Worm (Caenorhabditis elegans): ENCODE results near the gene C09G9.1.

DNA sequence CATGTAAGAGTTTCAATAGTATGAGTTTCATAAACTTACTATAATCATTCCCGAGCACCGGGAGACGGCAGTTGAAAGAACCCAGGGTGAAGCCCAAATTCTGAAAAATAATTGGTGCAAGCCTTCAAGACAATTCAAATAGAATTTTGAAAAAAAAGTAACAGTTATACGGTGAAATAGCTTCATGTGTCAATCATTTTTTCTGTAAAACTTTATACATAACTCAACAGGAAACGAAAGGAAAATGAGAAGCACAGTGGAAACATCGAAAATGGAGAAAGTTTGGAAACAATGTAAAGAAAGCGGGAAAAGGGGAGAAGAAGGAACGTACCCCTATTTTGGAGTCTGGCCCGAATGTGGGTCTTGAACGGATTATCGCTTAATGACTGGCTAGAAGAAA, 7.7 kb upstream of the C09G9.1 start, which contains the start of gene C09G9.3:
- TF ChIP-seq ref-1 (GFP tag; conservative IDR thresholded peaks at IDR 0.05) (no peak), klf-2 (GFP tag; conservative IDR thresholded peaks at IDR 0.05) (no peak), flt-1 (GFP tag; IDR thresholded peaks at IDR 0.05) (no peak), med-1 (GFP tag; optimal IDR thresholded peaks at IDR 0.05; ENCODE audit: insufficient read depth) (no peak), ztf-29 (GFP tag; IDR thresholded peaks at IDR 0.05) (no peak), T22C8.4 (GFP tag; IDR thresholded peaks at IDR 0.05) (no peak)

All from whole organism, midembryonic.